Worm (Caenorhabditis elegans) whole organism, mixed stage, embryonic: ENCODE measurements around the gene tmem-132.

ENCODE experiments used
- M03D4.4 ChIP-seq: sonication (generic microtip); optimal IDR thresholded peaks from 2 replicates; lab custom pipeline; 2017; ENCODE audit warnings: mild to moderate bottlenecking, missing genetic modification characterization, missing compliant biosample characterization
- bed-3 ChIP-seq: fragments of 200-800 bp; sonication (Bioruptor generic); optimal IDR thresholded peaks from 3 replicates; lab custom pipeline; 2018; ENCODE audit warnings: mild to moderate bottlenecking, missing genetic modification characterization, moderate library complexity, missing compliant biosample characterization
- blmp-1 ChIP-seq: fragments of 150-350 bp; optimal IDR thresholded peaks from 2 replicates; lab custom pipeline; 2014; ENCODE audit warnings: missing biosample characterization, missing genetic modification characterization
- ceh-39 ChIP-seq: fragments of 150-350 bp; optimal IDR thresholded peaks from 2 replicates; lab custom pipeline; 2014; ENCODE audit warnings: missing biosample characterization, missing genetic modification characterization
- ceh-83 ChIP-seq: fragments of 200-800 bp; sonication (Bioruptor generic); optimal IDR thresholded peaks from 2 replicates; lab custom pipeline; 2018; ENCODE audit warnings: mild to moderate bottlenecking, missing genetic modification characterization, missing compliant biosample characterization
- ces-1 ChIP-seq: fragments of 150-350 bp; optimal IDR thresholded peaks from 2 replicates; lab custom pipeline; 2014; ENCODE audit warnings: missing biosample characterization, missing genetic modification reagents, missing genetic modification characterization
- drap-1 ChIP-seq: fragments of 200-800 bp; sonication (Bioruptor generic); optimal IDR thresholded peaks from 3 replicates; lab custom pipeline; 2018; ENCODE audit warnings: mild to moderate bottlenecking, missing genetic modification characterization, missing compliant biosample characterization
- elt-3 ChIP-seq: fragments of 150-350 bp; optimal IDR thresholded peaks from 2 replicates; lab custom pipeline; 2014; ENCODE audit warnings: missing biosample characterization, missing genetic modification characterization
- flh-1 ChIP-seq: fragments of 200-800 bp; sonication (Bioruptor generic); optimal IDR thresholded peaks from 2 replicates; lab custom pipeline; 2018; ENCODE audit warnings: mild to moderate bottlenecking, missing genetic modification characterization, moderate library complexity, missing compliant biosample characterization
- hlh-1 ChIP-seq: fragments of 150-350 bp; optimal IDR thresholded peaks from 2 replicates; lab custom pipeline; 2014; ENCODE audit warnings: missing biosample characterization, missing genetic modification reagents, missing genetic modification characterization
- lin-13 ChIP-seq: fragments of 150-350 bp; optimal IDR thresholded peaks from 2 replicates; lab custom pipeline; 2014; ENCODE audit warnings: missing biosample characterization, missing genetic modification characterization
- lin-32 ChIP-seq: fragments of 200-800 bp; sonication (Bioruptor generic); optimal IDR thresholded peaks from 2 replicates; lab custom pipeline; 2018; ENCODE audit warnings: mild to moderate bottlenecking, missing genetic modification characterization, missing compliant biosample characterization
- lsy-2 ChIP-seq: fragments of 150-350 bp; optimal IDR thresholded peaks from 2 replicates; lab custom pipeline; 2014; ENCODE audit warnings: missing biosample characterization, missing genetic modification characterization
- mep-1 ChIP-seq: fragments of 150-350 bp; optimal IDR thresholded peaks from 2 replicates; lab custom pipeline; 2017; ENCODE audit warnings: missing biosample characterization, missing genetic modification reagents, missing genetic modification characterization, inconsistent platforms
- mls-2 ChIP-seq: sonication (generic microtip); optimal IDR thresholded peaks from 2 replicates; lab custom pipeline; 2016; ENCODE audit warnings: mild to moderate bottlenecking, missing genetic modification characterization, moderate library complexity, missing compliant biosample characterization
- nhr-2 ChIP-seq: fragments of 150-350 bp; optimal IDR thresholded peaks from 2 replicates; lab custom pipeline; 2014; ENCODE audit warnings: missing biosample characterization, missing genetic modification characterization
- nhr-237 ChIP-seq: fragments of 150-350 bp; optimal IDR thresholded peaks from 2 replicates; lab custom pipeline; 2014; ENCODE audit warnings: missing biosample characterization, missing genetic modification characterization
- nhr-28 ChIP-seq: fragments of 150-350 bp; optimal IDR thresholded peaks from 2 replicates; lab custom pipeline; 2014; ENCODE audit warnings: missing biosample characterization, missing genetic modification characterization
- pha-4 ChIP-seq: fragments of 150-350 bp; optimal IDR thresholded peaks from 2 replicates; lab custom pipeline; 2018; ENCODE audit warnings: missing biosample characterization, missing genetic modification reagents, missing genetic modification characterization
- sem-2 ChIP-seq: fragments of 200-800 bp; sonication (Bioruptor generic); optimal IDR thresholded peaks from 2 replicates; lab custom pipeline; 2018; ENCODE audit warnings: mild to moderate bottlenecking, missing genetic modification characterization, missing compliant biosample characterization
- tbx-8 ChIP-seq: fragments of 200-800 bp; sonication (Bioruptor generic); optimal IDR thresholded peaks from 2 replicates; lab custom pipeline; 2018; ENCODE audit warnings: mild to moderate bottlenecking, missing genetic modification characterization, moderate library complexity, missing compliant biosample characterization
- unc-120 ChIP-seq: sonication (generic microtip); optimal IDR thresholded peaks from 2 replicates; lab custom pipeline; 2017; ENCODE audit warnings: missing genetic modification characterization, missing compliant biosample characterization; ENCODE audit not compliant: poor library complexity, severe bottlenecking
- unc-39 ChIP-seq: fragments of 150-350 bp; optimal IDR thresholded peaks from 2 replicates; lab custom pipeline; 2014; ENCODE audit warnings: missing biosample characterization, missing genetic modification characterization
- unc-62 ChIP-seq: fragments of 150-350 bp; optimal IDR thresholded peaks from 2 replicates; lab custom pipeline; 2014; ENCODE audit warnings: missing biosample characterization, missing genetic modification reagents, missing genetic modification characterization
- zip-8 ChIP-seq: fragments of 150-350 bp; optimal IDR thresholded peaks from 2 replicates; lab custom pipeline; 2014; ENCODE audit warnings: missing biosample characterization, missing genetic modification characterization
- ztf-11 ChIP-seq: fragments of 150-350 bp; optimal IDR thresholded peaks from 2 replicates; lab custom pipeline; 2014; ENCODE audit warnings: missing biosample characterization, missing genetic modification characterization

tmem-132 gene

ce11 chrIII:2746553-2746952, 30.1 kb upstream of the tmem-132 start, which contains the start of gene Y71H2AM.14:
Y71H2AM.14 (minus strand) TSS chrIII:2746653.
- TF ChIP-seq sem-2 (GFP tag; lab: Kevin White, UChicago) (no peak), unc-62 (no peak), ceh-83 (GFP tag; lab: Kevin White, UChicago) (no peak), ztf-11 (tag; lab: Kevin White, UChicago) (no peak), mep-1 (tag; lab: Kevin White, UChicago) (no peak), nhr-28 (tag; lab: Kevin White, UChicago) (no peak), zip-8 (tag; lab: Kevin White, UChicago) (no peak), unc-39 (tag; lab: Kevin White, UChicago) (no peak)

- TF ChIP-seq nhr-2 (tag; lab: Kevin White, UChicago) (no peak), unc-39 (tag; lab: Kevin White, UChicago) (no peak), lin-32 (no peak), mls-2 (tag; lab: Kevin White, UChicago) (no peak)
Measured at ce11 chrIII:2739469-2739868, 23.1 kb upstream of the tmem-132 start, which contains the start of gene cest-25. cest-25 (minus strand) TSS chrIII:2739531.

- TF ChIP-seq lin-13 (tag; lab: Kevin White, UChicago) (no peak), nhr-237 (tag; lab: Kevin White, UChicago) (no peak), tbx-8 (no peak), elt-3 (tag; lab: Kevin White, UChicago) (no peak)
Measured at ce11 chrIII:2733606-2734183, 17.3 kb upstream of the tmem-132 start, which contains the start of gene Y71H2AM.12. Y71H2AM.12 (minus strand) TSS chrIII:2734091.

ce11 chrIII:2725221-2726203, 9.1 kb upstream of the tmem-132 start, which contains the start of gene cosa-1:
cosa-1 (plus strand) TSS chrIII:2726116.
- TF ChIP-seq nhr-28 (tag; lab: Kevin White, UChicago), result no peak
- no peak for TF ChIP-seq sem-2 (GFP tag; lab: Kevin White, UChicago)
- TF ChIP-seq hlh-1 (tag; lab: Kevin White, UChicago), result peak; percentile 30
- TF ChIP-seq, all 35 proteins: peak for 1

- TF ChIP-seq lsy-2, result no peak
- TF ChIP-seq ceh-39 (tag; lab: Kevin White, UChicago), result no peak
- no peak for TF ChIP-seq M03D4.4 (tag; lab: Kevin White, UChicago)
- no peak for TF ChIP-seq bed-3 (GFP tag; lab: Kevin White, UChicago)
- TF ChIP-seq flh-1 (GFP tag; lab: Kevin White, UChicago), result no peak
- TF ChIP-seq unc-120 (tag; lab: Kevin White, UChicago), result no peak
- no peak for TF ChIP-seq zip-8 (tag; lab: Kevin White, UChicago)
- TF ChIP-seq mls-2 (tag; lab: Kevin White, UChicago), result no peak
- TF ChIP-seq ceh-83 (GFP tag; lab: Kevin White, UChicago), result no peak
Measured at ce11 chrIII:2724992-2725220, 8.5 kb upstream of the tmem-132 start, which contains the start of gene Y71H2AM.11. Y71H2AM.11 (minus strand) TSS chrIII:2725092.

ce11 chrIII:2711527-2711926, 4.9 kb downstream of the tmem-132 start:
- TF ChIP-seq unc-120 (tag; lab: Kevin White, UChicago) (no peak), lin-13 (tag; lab: Kevin White, UChicago) (no peak), drap-1 (GFP tag; lab: Kevin White, UChicago) (no peak), nhr-237 (tag; lab: Kevin White, UChicago) (no peak), ces-1 (GFP tag; lab: Kevin White, UChicago) (no peak), bed-3 (GFP tag; lab: Kevin White, UChicago) (no peak), lsy-2 (no peak), ceh-83 (GFP tag; lab: Kevin White, UChicago) (no peak), blmp-1 (tag; lab: Kevin White, UChicago) (no peak), zip-8 (tag; lab: Kevin White, UChicago) (no peak), pha-4 (tag; lab: Kevin White, UChicago) (no peak), M03D4.4 (tag; lab: Kevin White, UChicago) (no peak), elt-3 (tag; lab: Kevin White, UChicago) (no peak)
